Fruit fly (Drosophila melanogaster) whole organism, embryonic: Measurements from ENCODE around the gene Roc1b.

Experiments
- Atf3 ChIP-seq: fragments of 200-800 bp; sonication (Bioruptor generic); optimal IDR thresholded peaks from 3 replicates; lab custom pipeline; 2016; ENCODE audit warnings: missing biosample characterization, missing genetic modification characterization
- Blimp-1 ChIP-seq: fragments of 200-800 bp; sonication (Bioruptor generic); optimal IDR thresholded peaks from 3 replicates; lab custom pipeline; 2018; ENCODE audit warnings: missing biosample characterization, missing genetic modification characterization, mild to moderate bottlenecking, moderate library complexity, missing genetic modification reagents
- CG10431 ChIP-seq: fragments of 200-800 bp; sonication (Bioruptor generic); optimal IDR thresholded peaks from 3 replicates; lab custom pipeline; 2018; ENCODE audit warnings: missing biosample characterization, mild to moderate bottlenecking, missing genetic modification characterization
- CG11247 ChIP-seq: fragments of 200-800 bp; sonication (Bioruptor generic); IDR thresholded peaks from 2 replicates; pipeline ENCODE4 v1.3.6; 2022; ENCODE audit warnings: missing biosample characterization, missing genetic modification characterization
- CG11696 ChIP-seq: fragments of 200-800 bp; sonication (Bioruptor generic); IDR thresholded peaks from 2 replicates; pipeline ENCODE4 v1.3.6; 2022; ENCODE audit warnings: missing biosample characterization, missing genetic modification characterization
- CG12104 ChIP-seq: fragments of 200-800 bp; sonication (Bioruptor generic); optimal IDR thresholded peaks from 3 replicates; lab custom pipeline; 2016; ENCODE audit warnings: missing biosample characterization, missing genetic modification characterization
- CG14667 ChIP-seq: fragments of 200-800 bp; sonication (Bioruptor generic); IDR thresholded peaks from 2 replicates; pipeline ENCODE4 v1.3.6; 2022; ENCODE audit warnings: missing biosample characterization, missing genetic modification characterization
- CG14710 ChIP-seq: fragments of 200-800 bp; sonication (Bioruptor generic); optimal IDR thresholded peaks from 3 replicates; lab custom pipeline; 2019; ENCODE audit warnings: missing biosample characterization, mild to moderate bottlenecking, missing genetic modification characterization, moderate library complexity
- CG15696 ChIP-seq: fragments of 200-800 bp; sonication (Bioruptor generic); optimal IDR thresholded peaks from 2 replicates; lab custom pipeline; 2019; ENCODE audit warnings: missing biosample characterization, mild to moderate bottlenecking, missing genetic modification characterization, moderate library complexity
- CG17328 ChIP-seq: fragments of 200-800 bp; sonication (Bioruptor generic); IDR thresholded peaks from 2 replicates; pipeline ENCODE4 v1.3.6; 2022; ENCODE audit warnings: missing biosample characterization, missing genetic modification characterization
- CG17612 ChIP-seq: fragments of 200-800 bp; sonication (Bioruptor generic); IDR thresholded peaks from 2 replicates; pipeline ENCODE4 v1.3.6; 2022; ENCODE audit warnings: missing biosample characterization, missing genetic modification characterization
- CG18262 ChIP-seq: fragments of 200-800 bp; optimal IDR thresholded peaks from 3 replicates; lab custom pipeline; 2019; ENCODE audit warnings: missing biosample characterization, mild to moderate bottlenecking, missing genetic modification characterization, moderate library complexity
- CG18599 ChIP-seq: fragments of 200-800 bp; sonication (Bioruptor generic); optimal IDR thresholded peaks from 3 replicates; lab custom pipeline; 2017; ENCODE audit warnings: missing biosample characterization, missing genetic modification characterization, mild to moderate bottlenecking, moderate library complexity, missing genetic modification reagents
- CG2889 ChIP-seq: fragments of 200-800 bp; sonication (Bioruptor generic); IDR thresholded peaks from 3 replicates; pipeline ENCODE4 v1.3.6; 2022; ENCODE audit warnings: missing biosample characterization, missing genetic modification characterization
- CG31388 ChIP-seq: fragments of 200-800 bp; sonication (Bioruptor generic); optimal IDR thresholded peaks from 2 replicates; lab custom pipeline; 2016; ENCODE audit warnings: missing biosample characterization, missing genetic modification characterization
- CG3163 ChIP-seq: fragments of 200-800 bp; sonication (Bioruptor generic); optimal IDR thresholded peaks from 3 replicates; lab custom pipeline; 2016; ENCODE audit warnings: missing biosample characterization, missing genetic modification characterization
- CG5245 ChIP-seq: fragments of 200-800 bp; sonication (Bioruptor generic); optimal IDR thresholded peaks from 3 replicates; lab custom pipeline; 2016; ENCODE audit warnings: missing biosample characterization, missing genetic modification characterization
- CG6765 ChIP-seq: fragments of 200-800 bp; sonication (Bioruptor generic); optimal IDR thresholded peaks from 3 replicates; lab custom pipeline; 2017; ENCODE audit warnings: missing biosample characterization, mild to moderate bottlenecking, missing genetic modification characterization
- CoRest ChIP-seq: fragments of 200-800 bp; sonication (Bioruptor generic); optimal IDR thresholded peaks from 3 replicates; lab custom pipeline; 2018; ENCODE audit warnings: missing biosample characterization, mild to moderate bottlenecking, missing genetic modification characterization, moderate library complexity
- D19A ChIP-seq: fragments of 200-800 bp; optimal IDR thresholded peaks from 3 replicates; lab custom pipeline; 2019; ENCODE audit warnings: missing biosample characterization, mild to moderate bottlenecking, missing genetic modification characterization, moderate library complexity
- Hsf ChIP-seq: fragments of 200-800 bp; sonication (Bioruptor generic); optimal IDR thresholded peaks from 3 replicates; lab custom pipeline; 2016; ENCODE audit warnings: missing biosample characterization, missing genetic modification characterization
- Max ChIP-seq: fragments of 200-800 bp; sonication (Bioruptor generic); optimal IDR thresholded peaks from 2 replicates; lab custom pipeline; 2016; ENCODE audit warnings: missing biosample characterization, mild to moderate bottlenecking, missing genetic modification characterization
- Med ChIP-seq: fragments of 200-800 bp; sonication (Bioruptor generic); peaks from one replicate; lab custom pipeline; 2016; ENCODE audit warnings: missing biosample characterization, missing genetic modification characterization, mild to moderate bottlenecking, inconsistent platforms, moderate library complexity
- Pdp1 ChIP-seq, 2 experiments: fragments of 200-800 bp; sonication (Bioruptor generic); optimal IDR thresholded peaks; 3 replicates each; lab custom pipeline; 2016; ENCODE audit warnings: missing biosample characterization in 2 of 2, missing genetic modification characterization in 2 of 2, mild to moderate bottlenecking in 1 of 2, moderate library complexity in 1 of 2
- Ptx1 ChIP-seq: fragments of 200-800 bp; sonication (Bioruptor generic); IDR thresholded peaks from 2 replicates; pipeline ENCODE4 v1.3.6; 2022; ENCODE audit warnings: missing biosample characterization, missing genetic modification characterization
- Sry-δ ChIP-seq: fragments of 200-800 bp; sonication (Bioruptor generic); optimal IDR thresholded peaks from 2 replicates; lab custom pipeline; 2016; ENCODE audit warnings: missing biosample characterization, missing genetic modification characterization
- ap ChIP-seq: fragments of 200-800 bp; sonication (Bioruptor generic); IDR thresholded peaks from 2 replicates; pipeline ENCODE4 v1.3.6; 2022; ENCODE audit warnings: missing biosample characterization, missing genetic modification characterization
- bcd ChIP-seq: fragments of 200-800 bp; sonication (Bioruptor generic); optimal IDR thresholded peaks from 2 replicates; lab custom pipeline; 2017; ENCODE audit warnings: missing biosample characterization, mild to moderate bottlenecking, missing genetic modification characterization
- cas ChIP-seq: fragments of 200-800 bp; sonication (Bioruptor generic); IDR thresholded peaks from 2 replicates; pipeline ENCODE4 v1.3.6; 2022; ENCODE audit warnings: missing biosample characterization, missing genetic modification characterization
- chinmo ChIP-seq: fragments of 200-800 bp; sonication (Bioruptor generic); IDR thresholded peaks from 4 replicates; pipeline ENCODE4 v1.3.6; 2022; ENCODE audit warnings: missing biosample characterization, missing genetic modification characterization; ENCODE audit not compliant: partially characterized antibody
- crc ChIP-seq: fragments of 200-800 bp; sonication (Bioruptor generic); optimal IDR thresholded peaks from 2 replicates; lab custom pipeline; 2016; ENCODE audit warnings: missing biosample characterization, missing genetic modification characterization
- crp ChIP-seq, 2 experiments: fragments of 200-800 bp; sonication (Bioruptor generic); optimal IDR thresholded peaks; 2 replicates in 1 of 2; 3 replicates in 1 of 2; lab custom pipeline; 2017; ENCODE audit warnings: missing biosample characterization in 2 of 2, missing genetic modification characterization in 2 of 2, mild to moderate bottlenecking in 1 of 2, moderate library complexity in 1 of 2
- dimm ChIP-seq: fragments of 200-800 bp; sonication (Bioruptor generic); IDR thresholded peaks from 2 replicates; pipeline ENCODE4 v1.3.6; 2022; ENCODE audit warnings: missing biosample characterization, missing genetic modification characterization
- dmrt11E ChIP-seq: fragments of 200-800 bp; sonication (Bioruptor generic); optimal IDR thresholded peaks from 3 replicates; lab custom pipeline; 2018; ENCODE audit warnings: missing biosample characterization, mild to moderate bottlenecking, missing genetic modification characterization, moderate library complexity
- exex ChIP-seq: fragments of 200-800 bp; sonication (Bioruptor generic); optimal IDR thresholded peaks from 4 replicates; lab custom pipeline; 2018; ENCODE audit warnings: missing biosample characterization, mild to moderate bottlenecking, missing genetic modification characterization, moderate library complexity
- eyg ChIP-seq: fragments of 200-800 bp; sonication (Bioruptor generic); optimal IDR thresholded peaks from 3 replicates; lab custom pipeline; 2016; ENCODE audit warnings: missing biosample characterization, missing genetic modification characterization
- gce ChIP-seq: fragments of 200-800 bp; sonication (Bioruptor generic); IDR thresholded peaks from 3 replicates; pipeline ENCODE4 v1.3.6; 2022; ENCODE audit warnings: missing biosample characterization, missing genetic modification characterization
- grn ChIP-seq: fragments of 200-800 bp; sonication (Bioruptor generic); optimal IDR thresholded peaks from 3 replicates; lab custom pipeline; 2017; ENCODE audit warnings: missing biosample characterization, missing genetic modification characterization
- inv ChIP-seq: fragments of 200-800 bp; sonication (Bioruptor generic); IDR thresholded peaks from 2 replicates; pipeline ENCODE4 v1.3.6; 2022; ENCODE audit warnings: missing biosample characterization, missing genetic modification characterization; ENCODE audit not compliant: partially characterized antibody
- jing ChIP-seq: fragments of 200-800 bp; sonication (Bioruptor generic); optimal IDR thresholded peaks from 2 replicates; lab custom pipeline; 2018; ENCODE audit warnings: missing biosample characterization, mild to moderate bottlenecking, missing genetic modification characterization
- kni ChIP-seq: fragments of 200-800 bp; sonication (Bioruptor generic); optimal IDR thresholded peaks from 3 replicates; lab custom pipeline; 2017; ENCODE audit warnings: mild to moderate bottlenecking, missing biosample characterization, missing genetic modification reagents, missing genetic modification characterization
- lilli ChIP-seq: fragments of 200-800 bp; sonication (Bioruptor generic); optimal IDR thresholded peaks from 3 replicates; lab custom pipeline; 2016; ENCODE audit warnings: missing biosample characterization, missing genetic modification characterization
- lov ChIP-seq, 2 experiments: fragments of 200-800 bp in 1 of 2; fragments of >200 bp in 1 of 2; sonication (Bioruptor generic) in 1 of 2; IDR thresholded peaks in 1 of 2; optimal IDR thresholded peaks in 1 of 2; 2 replicates in 1 of 2; 3 replicates in 1 of 2; pipeline versions ENCODE4 v1.3.6 to Lab custom; 2017 to 2022; ENCODE audit warnings: missing biosample characterization in 1 of 2, missing genetic modification characterization in 1 of 2
- maf-S ChIP-seq: fragments of 200-800 bp; sonication (Bioruptor generic); optimal IDR thresholded peaks from 2 replicates; lab custom pipeline; 2016; ENCODE audit warnings: missing biosample characterization, missing genetic modification characterization
- oc ChIP-seq: fragments of 200-800 bp; sonication (Bioruptor generic); optimal IDR thresholded peaks from 2 replicates; lab custom pipeline; 2018; ENCODE audit warnings: missing biosample characterization, mild to moderate bottlenecking, missing genetic modification characterization, moderate library complexity
- pb ChIP-seq: fragments of 200-800 bp; sonication (Bioruptor generic); optimal IDR thresholded peaks from 3 replicates; lab custom pipeline; 2016; ENCODE audit warnings: missing biosample characterization, missing genetic modification characterization
- pita ChIP-seq: fragments of 200-800 bp; sonication (Bioruptor generic); optimal IDR thresholded peaks from 2 replicates; lab custom pipeline; 2017; ENCODE audit warnings: missing biosample characterization, mild to moderate bottlenecking, missing genetic modification characterization
- vfl ChIP-seq: fragments of 200-800 bp; sonication (Bioruptor generic); optimal IDR thresholded peaks from 2 replicates; lab custom pipeline; 2016; ENCODE audit warnings: missing biosample characterization, missing genetic modification characterization
- wor ChIP-seq: fragments of 200-800 bp; sonication (Bioruptor generic); IDR thresholded peaks from 2 replicates; pipeline ENCODE4 v1.3.6; 2022; ENCODE audit warnings: missing biosample characterization, missing genetic modification characterization

Roc1b gene

dm6 chr3L:350651-351228, 7.0 kb upstream of the Roc1b start (continued):
- TF ChIP-seq dmrt11E (tag; lab: Kevin White, UChicago) (peak; percentile 29), CG14710 (tag; lab: Kevin White, UChicago) (peak; percentile 70), bcd (GFP tag; lab: Kevin White, UChicago) (peak; percentile 34), chinmo (GFP tag; lab: Robert Waterston, UW) (no peak), pita (GFP tag; lab: Kevin White, UChicago) (no peak), CG14667 (GFP tag; lab: Robert Waterston, UW) (peak; percentile 76), jing (GFP tag; lab: Kevin White, UChicago) (no peak), CG17612 (GFP tag; lab: Robert Waterston, UW) (peak; percentile 58; the same call in 1 of the 2 replicates), CG18262 (tag; lab: Kevin White, UChicago) (peak; percentile 84), CoRest (peak; percentile 66), Max (GFP tag; lab: Kevin White, UChicago) (peak; percentile 36), pb (GFP tag; lab: Kevin White, UChicago) (peak; percentile 41), CG31388 (GFP tag; lab: Kevin White, UChicago) (peak; percentile 42), exex (tag; lab: Kevin White, UChicago) (peak; percentile 88), ap (GFP tag; lab: Robert Waterston, UW) (peak; percentile 54; the same call in 1 of the 2 replicates), CG5245 (GFP tag; lab: Kevin White, UChicago) (peak; percentile 67), Sry-δ (GFP tag; lab: Kevin White, UChicago) (no peak), maf-S (GFP tag; lab: Kevin White, UChicago) (peak; percentile 32), Blimp-1 (GFP tag; lab: Kevin White, UChicago) (peak; percentile 83), CG17328 (GFP tag; lab: Robert Waterston, UW) (peak; percentile 77), Med (GFP tag; lab: Kevin White, UChicago) (peak; percentile 92), CG6765 (no peak), CG11696 (GFP tag; lab: Robert Waterston, UW) (peak; percentile 69), grn (GFP tag; lab: Kevin White, UChicago) (no peak), wor (GFP tag; lab: Robert Waterston, UW) (peak; percentile 60), lov (optimal IDR thresholded peaks at IDR 0.05; lab: Kevin White, UChicago) (no peak), lov (GFP tag; IDR thresholded peaks at IDR 0.05; lab: Robert Waterston, UW) (no peak; the same call in 2 of the 3 replicates), CG10431 (GFP tag; lab: Kevin White, UChicago) (no peak), CG11247 (GFP tag; lab: Robert Waterston, UW) (peak; percentile 83), eyg (GFP tag; lab: Kevin White, UChicago) (peak; percentile 48), oc (tag; lab: Kevin White, UChicago) (peak; percentile 79), lilli (GFP tag; lab: Kevin White, UChicago) (peak; percentile 75), cas (GFP tag; lab: Robert Waterston, UW) (peak; percentile 70), crp (GFP tag; optimal IDR thresholded peaks at IDR 0.05; lab: Kevin White, UChicago) (no peak), Ptx1 (GFP tag; lab: Robert Waterston, UW) (peak; percentile 91), D19A (tag; lab: Kevin White, UChicago) (no peak), Hsf (GFP tag; lab: Kevin White, UChicago) (peak; percentile 60), CG3163 (GFP tag; lab: Kevin White, UChicago) (peak; percentile 5), CG15696 (tag; lab: Kevin White, UChicago) (peak; percentile 13), inv (GFP tag; lab: Robert Waterston, UW) (no peak), Pdp1 (GFP tag; optimal IDR thresholded peaks at IDR 0.05; lab: Kevin White, UChicago) (peak; percentile 64 to 65), dimm (GFP tag; lab: Robert Waterston, UW) (peak; percentile 63; the same call in 1 of the 2 replicates), vfl (GFP tag; lab: Kevin White, UChicago) (no peak), CG12104 (GFP tag; lab: Kevin White, UChicago) (no peak), crc (GFP tag; lab: Kevin White, UChicago) (peak; percentile 67), CG2889 (GFP tag; lab: Robert Waterston, UW) (0 out of 3 replicates have a peak, but pooled peaks have one; percentile 22), CG18599 (GFP tag; lab: Kevin White, UChicago) (peak; percentile 85), kni (GFP tag; lab: Kevin White, UChicago) (no peak), Atf3 (GFP tag; lab: Kevin White, UChicago) (no peak), gce (GFP tag; lab: Robert Waterston, UW) (peak; percentile 60; the same call in 1 of the 3 replicates)
